Worm (Caenorhabditis elegans) whole organism, late embryonic: ENCODE data around the gene ZK816.3.

Source experiments
- ama-1 ChIP-seq: fragments of 150-350 bp; optimal IDR thresholded peaks from 2 replicates; lab custom pipeline; 2014
- dve-1 ChIP-seq: sonication (generic microtip); optimal IDR thresholded peaks from 2 replicates; lab custom pipeline; 2017; ENCODE audit warnings: antibody characterized with exemption, mild to moderate bottlenecking, missing genetic modification characterization, missing compliant biosample characterization
- elt-4 ChIP-seq: sonication (generic microtip); optimal IDR thresholded peaks from 2 replicates; lab custom pipeline; 2016; ENCODE audit warnings: missing genetic modification characterization, missing compliant biosample characterization
- npax-4 ChIP-seq: sonication (generic microtip); optimal IDR thresholded peaks from 2 replicates; lab custom pipeline; 2016; ENCODE audit warnings: missing genetic modification characterization, missing compliant biosample characterization
- odd-2 ChIP-seq: sonication (generic microtip); optimal IDR thresholded peaks from 2 replicates; lab custom pipeline; 2017; ENCODE audit warnings: antibody characterized with exemption, mild to moderate bottlenecking, missing genetic modification characterization, missing compliant biosample characterization
- pag-3 ChIP-seq: sonication (generic microtip); optimal IDR thresholded peaks from 2 replicates; lab custom pipeline; 2016; ENCODE audit warnings: missing compliant biosample characterization, missing genetic modification characterization, borderline replicate concordance
- pha-4 ChIP-seq: fragments of 150-350 bp; optimal IDR thresholded peaks from 2 replicates; lab custom pipeline; 2018; ENCODE audit warnings: missing biosample characterization, missing genetic modification reagents, missing genetic modification characterization
- pqm-1 ChIP-seq: sonication (generic microtip); optimal IDR thresholded peaks from 2 replicates; lab custom pipeline; 2016; ENCODE audit warnings: missing genetic modification characterization, missing compliant biosample characterization
- sox-4 ChIP-seq: sonication (generic microtip); optimal IDR thresholded peaks from 2 replicates; lab custom pipeline; 2017; ENCODE audit warnings: mild to moderate bottlenecking, missing genetic modification characterization, inconsistent platforms, missing compliant biosample characterization
- tbx-7 ChIP-seq: sonication (generic microtip); optimal IDR thresholded peaks from 2 replicates; lab custom pipeline; 2016; ENCODE audit warnings: missing genotype, missing genetic modification characterization, missing compliant biosample characterization

DNA sequence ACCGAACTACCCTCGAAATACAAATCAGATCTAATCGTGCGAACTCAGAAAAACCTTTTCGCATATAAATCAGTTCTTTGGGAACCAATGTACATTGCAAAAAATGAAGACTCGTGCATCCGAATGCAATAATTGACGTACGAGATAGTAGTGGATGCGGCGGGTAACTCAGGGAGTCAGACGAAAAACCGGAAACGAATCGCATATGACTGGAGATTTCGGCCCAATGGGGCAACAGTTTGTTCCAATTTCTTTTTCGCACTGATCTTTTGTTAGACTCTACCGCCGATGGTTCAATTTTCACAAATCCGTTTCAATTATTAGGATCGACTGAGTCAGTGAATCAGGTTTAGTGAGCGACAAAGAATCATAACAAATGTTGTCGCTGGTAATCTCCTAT is 18.6 kb downstream of the ZK816.3 start:
- no peak for TF ChIP-seq pag-3 (tag; lab: Kevin White, UChicago)
- TF ChIP-seq odd-2 (tag; lab: Kevin White, UChicago), result no peak
- TF ChIP-seq pha-4 (tag; lab: Kevin White, UChicago), result no peak
- no peak for TF ChIP-seq npax-4 (tag; lab: Kevin White, UChicago)
- TF ChIP-seq tbx-7 (tag; lab: Kevin White, UChicago), result no peak
- no peak for TF ChIP-seq sox-4 (tag; lab: Kevin White, UChicago)
- TF ChIP-seq elt-4 (tag; lab: Kevin White, UChicago), result no peak
- TF ChIP-seq dve-1 (tag; lab: Kevin White, UChicago), result no peak
- TF ChIP-seq ama-1 (lab: Kevin White, UChicago), result no peak
- no peak for TF ChIP-seq pqm-1 (tag; lab: Kevin White, UChicago)
